Worm (Caenorhabditis elegans) whole organism, L3 larva: ENCODE measurements around the gene Y73B6BL.14.

Experiments used
- ZK546.5 ChIP-seq: sonication (generic microtip); optimal IDR thresholded peaks from 2 replicates; lab custom pipeline; 2017; ENCODE audit warnings: missing biosample characterization, missing genetic modification characterization
- ama-1 ChIP-seq: fragments of 150-350 bp; optimal IDR thresholded peaks from 2 replicates; lab custom pipeline; 2018
- egl-27 ChIP-seq: sonication (generic microtip); optimal IDR thresholded peaks from 4 replicates; lab custom pipeline; 2017; ENCODE audit warnings: missing biosample characterization, missing genetic modification reagents, missing genetic modification characterization
- fkh-10 ChIP-seq: sonication (generic microtip); optimal IDR thresholded peaks from 2 replicates; lab custom pipeline; 2017; ENCODE audit warnings: missing biosample characterization, missing genetic modification reagents, missing genetic modification characterization
- nhr-12 ChIP-seq: fragments of 150-350 bp; optimal IDR thresholded peaks from 2 replicates; lab custom pipeline; 2014; ENCODE audit warnings: missing biosample characterization, missing genetic modification characterization
- nhr-237 ChIP-seq: fragments of 150-350 bp; optimal IDR thresholded peaks from 2 replicates; lab custom pipeline; 2014; ENCODE audit warnings: missing biosample characterization, missing genetic modification characterization
- nhr-25 ChIP-seq: sonication (generic microtip); optimal IDR thresholded peaks from 2 replicates; lab custom pipeline; 2017; ENCODE audit warnings: missing biosample characterization, missing genetic modification characterization
- nhr-28 ChIP-seq: fragments of 150-350 bp; optimal IDR thresholded peaks from 2 replicates; lab custom pipeline; 2014; ENCODE audit warnings: missing biosample characterization, missing genetic modification characterization
- pha-4 ChIP-seq: fragments of 150-350 bp; optimal IDR thresholded peaks from 2 replicates; lab custom pipeline; 2014; ENCODE audit warnings: missing biosample characterization, missing genetic modification reagents, missing genetic modification characterization
- pqm-1 ChIP-seq: fragments of 150-350 bp; optimal IDR thresholded peaks from 2 replicates; lab custom pipeline; 2017; ENCODE audit warnings: missing biosample characterization, missing genetic modification characterization, inconsistent platforms
- sea-2 ChIP-seq: fragments of 150-350 bp; sonication (generic microtip); optimal IDR thresholded peaks from 4 replicates; lab custom pipeline; 2014; ENCODE audit warnings: missing biosample characterization, missing genetic modification reagents, missing genetic modification characterization
- skn-1 ChIP-seq: fragments of 150-350 bp; optimal IDR thresholded peaks from 2 replicates; lab custom pipeline; 2014; ENCODE audit warnings: missing biosample characterization, missing genetic modification characterization
- zag-1 ChIP-seq: fragments of 150-350 bp; optimal IDR thresholded peaks from 2 replicates; lab custom pipeline; 2014; ENCODE audit warnings: missing biosample characterization, missing genetic modification characterization
- ztf-4 ChIP-seq: fragments of 150-350 bp; optimal IDR thresholded peaks from 2 replicates; lab custom pipeline; 2014; ENCODE audit warnings: missing biosample characterization, missing genetic modification characterization

DNA sequence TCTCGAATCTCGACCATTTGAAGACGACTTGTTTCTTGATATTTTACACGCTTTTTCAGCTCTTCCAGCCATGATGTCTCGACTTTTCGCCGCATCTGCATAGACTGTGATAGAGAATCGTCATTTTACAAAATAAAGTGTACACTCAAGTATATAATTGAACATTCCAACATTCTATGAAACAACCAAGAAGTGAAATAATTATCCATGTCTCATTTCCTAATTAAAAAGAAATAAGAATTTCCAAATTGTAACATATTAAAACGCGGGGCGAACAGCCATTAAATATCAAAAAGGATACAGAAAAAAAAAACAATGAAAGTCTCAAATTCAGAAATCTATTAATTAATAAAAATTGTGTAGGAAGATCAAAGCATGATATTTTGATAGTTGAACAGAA lies 30.2 kb upstream of the Y73B6BL.14 start, which contains the start of gene smg-3:
- TF ChIP-seq ama-1 (no peak), nhr-237 (tag; lab: Kevin White, UChicago) (no peak), sea-2 (GFP tag; lab: Kevin White, UChicago) (no peak), skn-1 (tag; lab: Kevin White, UChicago) (no peak), ztf-4 (tag; lab: Kevin White, UChicago) (no peak), egl-27 (tag; lab: Kevin White, UChicago) (no peak), ZK546.5 (tag; lab: Kevin White, UChicago) (no peak), nhr-12 (tag; lab: Kevin White, UChicago) (no peak), zag-1 (tag; lab: Kevin White, UChicago) (no peak), pha-4 (tag; lab: Kevin White, UChicago) (no peak), nhr-25 (tag; lab: Kevin White, UChicago) (no peak), pqm-1 (no peak), fkh-10 (GFP tag; lab: Kevin White, UChicago) (no peak), nhr-28 (no peak)
